Worm (Caenorhabditis elegans) whole organism, late embryonic: ENCODE results near the gene F23A7.3.

Experiments
- C08G9.2 ChIP-seq: sonication (generic microtip); optimal IDR thresholded peaks from 2 replicates; lab custom pipeline; 2016; ENCODE audit warnings: mild to moderate bottlenecking, missing genetic modification characterization, moderate library complexity, missing compliant biosample characterization
- F13H6.1 ChIP-seq: sonication (generic microtip); optimal IDR thresholded peaks from 2 replicates; lab custom pipeline; 2016; ENCODE audit warnings: missing genetic modification characterization, missing compliant biosample characterization
- K02D7.2 ChIP-seq: sonication (generic microtip); optimal IDR thresholded peaks from 2 replicates; lab custom pipeline; 2017; ENCODE audit warnings: mild to moderate bottlenecking, missing genetic modification characterization, missing compliant biosample characterization
- K09A11.1 ChIP-seq: sonication (generic microtip); optimal IDR thresholded peaks from 2 replicates; lab custom pipeline; 2017; ENCODE audit warnings: antibody characterized with exemption, mild to moderate bottlenecking, missing genetic modification characterization, missing compliant biosample characterization; ENCODE audit not compliant: insufficient read depth
- T23F11.4 ChIP-seq: fragments of 200-800 bp; sonication (Bioruptor generic); optimal IDR thresholded peaks from 2 replicates; lab custom pipeline; 2018; ENCODE audit warnings: mild to moderate bottlenecking, missing genetic modification characterization, missing compliant biosample characterization
- ahr-1 ChIP-seq: sonication (generic microtip); optimal IDR thresholded peaks from 2 replicates; lab custom pipeline; 2016; ENCODE audit warnings: missing genetic modification characterization, missing compliant biosample characterization
- ama-1 ChIP-seq: fragments of 150-350 bp; optimal IDR thresholded peaks from 2 replicates; lab custom pipeline; 2014
- ceh-14 ChIP-seq: sonication (generic microtip); optimal IDR thresholded peaks from 2 replicates; lab custom pipeline; 2016; ENCODE audit warnings: missing genotype, missing genetic modification characterization, missing compliant biosample characterization
- ceh-18 ChIP-seq: sonication (generic microtip); optimal IDR thresholded peaks from 2 replicates; lab custom pipeline; 2016; ENCODE audit warnings: missing genetic modification characterization, missing compliant biosample characterization
- ceh-19 ChIP-seq: fragments of 200-800 bp; sonication (Bioruptor generic); optimal IDR thresholded peaks from 2 replicates; lab custom pipeline; 2018; ENCODE audit warnings: mild to moderate bottlenecking, missing genetic modification characterization, missing compliant biosample characterization
- ceh-24 ChIP-seq: sonication (generic microtip); optimal IDR thresholded peaks from 2 replicates; lab custom pipeline; 2016; ENCODE audit warnings: mild to moderate bottlenecking, missing genetic modification characterization, missing compliant biosample characterization
- ceh-31 ChIP-seq: sonication (generic microtip); optimal IDR thresholded peaks from 2 replicates; lab custom pipeline; 2016; ENCODE audit warnings: missing genetic modification characterization, missing compliant biosample characterization
- ceh-34 ChIP-seq: sonication (generic microtip); optimal IDR thresholded peaks from 2 replicates; lab custom pipeline; 2016; ENCODE audit warnings: mild to moderate bottlenecking, missing genetic modification characterization, missing compliant biosample characterization
- ceh-45 ChIP-seq: fragments of 200-800 bp; sonication (Bioruptor generic); IDR thresholded peaks from 2 replicates; pipeline ENCODE4 v1.3.6; 2022; ENCODE audit warnings: missing genetic modification reagents, missing genetic modification characterization, missing compliant biosample characterization
- ceh-48 ChIP-seq: sonication (generic microtip); optimal IDR thresholded peaks from 2 replicates; lab custom pipeline; 2016; ENCODE audit warnings: missing genetic modification characterization, inconsistent platforms, missing compliant biosample characterization
- dmd-4 ChIP-seq: sonication (generic microtip); optimal IDR thresholded peaks from 2 replicates; lab custom pipeline; 2016; ENCODE audit warnings: borderline replicate concordance, missing genetic modification characterization, missing compliant biosample characterization
- elt-2 ChIP-seq: sonication (generic microtip); optimal IDR thresholded peaks from 2 replicates; lab custom pipeline; 2016; ENCODE audit warnings: missing genetic modification reagents, missing genetic modification characterization, missing compliant biosample characterization
- elt-4 ChIP-seq: sonication (generic microtip); optimal IDR thresholded peaks from 2 replicates; lab custom pipeline; 2016; ENCODE audit warnings: missing genetic modification characterization, missing compliant biosample characterization
- ets-4 ChIP-seq: sonication (generic microtip); optimal IDR thresholded peaks from 2 replicates; lab custom pipeline; 2016; ENCODE audit warnings: missing genetic modification characterization, missing compliant biosample characterization
- eyg-1 ChIP-seq: sonication (generic microtip); optimal IDR thresholded peaks from 2 replicates; lab custom pipeline; 2016; ENCODE audit warnings: missing genotype, missing genetic modification characterization, missing compliant biosample characterization
- fkh-10 ChIP-seq: fragments of 150-350 bp; optimal IDR thresholded peaks from 2 replicates; lab custom pipeline; 2014; ENCODE audit warnings: missing biosample characterization, missing genetic modification reagents, missing genetic modification characterization
- fkh-6 ChIP-seq: sonication (generic microtip); optimal IDR thresholded peaks from 2 replicates; lab custom pipeline; 2016; ENCODE audit warnings: missing genetic modification characterization, missing compliant biosample characterization
- hlh-13 ChIP-seq: fragments of 200-800 bp; sonication (Bioruptor generic); optimal IDR thresholded peaks from 2 replicates; lab custom pipeline; 2018; ENCODE audit warnings: mild to moderate bottlenecking, missing genetic modification characterization, missing compliant biosample characterization
- hlh-6 ChIP-seq: sonication (generic microtip); optimal IDR thresholded peaks from 2 replicates; lab custom pipeline; 2016; ENCODE audit warnings: missing genotype, missing genetic modification characterization, missing compliant biosample characterization
- hlh-8 ChIP-seq: sonication (generic microtip); optimal IDR thresholded peaks from 2 replicates; lab custom pipeline; 2016; ENCODE audit warnings: missing genotype, missing genetic modification characterization, missing compliant biosample characterization
- lim-6 ChIP-seq: sonication (generic microtip); optimal IDR thresholded peaks from 2 replicates; lab custom pipeline; 2016; ENCODE audit warnings: missing genetic modification characterization, missing compliant biosample characterization
- madf-2 ChIP-seq: sonication (generic microtip); optimal IDR thresholded peaks from 2 replicates; lab custom pipeline; 2017; ENCODE audit warnings: missing genetic modification characterization, missing compliant biosample characterization
- mec-3 ChIP-seq: sonication (generic microtip); optimal IDR thresholded peaks from 2 replicates; lab custom pipeline; 2016; ENCODE audit warnings: borderline replicate concordance, missing genetic modification characterization, missing compliant biosample characterization
- nfya-1 ChIP-seq: sonication (generic microtip); optimal IDR thresholded peaks from 2 replicates; lab custom pipeline; 2017; ENCODE audit warnings: missing genetic modification characterization, mild to moderate bottlenecking, missing compliant biosample characterization, antibody characterized with exemption, moderate library complexity
- nhr-232 ChIP-seq: sonication (generic microtip); optimal IDR thresholded peaks from 2 replicates; lab custom pipeline; 2016; ENCODE audit warnings: missing genetic modification characterization, missing compliant biosample characterization
- npax-4 ChIP-seq: sonication (generic microtip); optimal IDR thresholded peaks from 2 replicates; lab custom pipeline; 2016; ENCODE audit warnings: missing genetic modification characterization, missing compliant biosample characterization
- odd-2 ChIP-seq: sonication (generic microtip); optimal IDR thresholded peaks from 2 replicates; lab custom pipeline; 2017; ENCODE audit warnings: antibody characterized with exemption, mild to moderate bottlenecking, missing genetic modification characterization, missing compliant biosample characterization
- pag-3 ChIP-seq: sonication (generic microtip); optimal IDR thresholded peaks from 2 replicates; lab custom pipeline; 2016; ENCODE audit warnings: missing compliant biosample characterization, missing genetic modification characterization, borderline replicate concordance
- pax-1 ChIP-seq: fragments of 150-350 bp; optimal IDR thresholded peaks from 2 replicates; lab custom pipeline; 2014; ENCODE audit warnings: missing biosample characterization, missing genetic modification characterization
- pha-2 ChIP-seq: sonication (generic microtip); optimal IDR thresholded peaks from 2 replicates; lab custom pipeline; 2017; ENCODE audit warnings: mild to moderate bottlenecking, missing genetic modification characterization, missing compliant biosample characterization
- pha-4 ChIP-seq: fragments of 150-350 bp; optimal IDR thresholded peaks from 2 replicates; lab custom pipeline; 2018; ENCODE audit warnings: missing biosample characterization, missing genetic modification reagents, missing genetic modification characterization
- pqm-1 ChIP-seq: sonication (generic microtip); optimal IDR thresholded peaks from 2 replicates; lab custom pipeline; 2016; ENCODE audit warnings: missing genetic modification characterization, missing compliant biosample characterization
- ref-2 ChIP-seq: sonication (generic microtip); optimal IDR thresholded peaks from 2 replicates; lab custom pipeline; 2016; ENCODE audit warnings: missing genetic modification characterization, missing compliant biosample characterization
- rnt-1 ChIP-seq: sonication (generic microtip); optimal IDR thresholded peaks from 2 replicates; lab custom pipeline; 2016; ENCODE audit warnings: missing genetic modification characterization, missing compliant biosample characterization
- sdc-2 ChIP-seq: sonication (generic microtip); optimal IDR thresholded peaks from 2 replicates; lab custom pipeline; 2016; ENCODE audit warnings: missing genotype, missing genetic modification characterization, missing compliant biosample characterization
- sox-4 ChIP-seq: sonication (generic microtip); optimal IDR thresholded peaks from 2 replicates; lab custom pipeline; 2017; ENCODE audit warnings: mild to moderate bottlenecking, missing genetic modification characterization, inconsistent platforms, missing compliant biosample characterization
- syd-9 ChIP-seq: sonication (generic microtip); optimal IDR thresholded peaks from 2 replicates; lab custom pipeline; 2016; ENCODE audit warnings: mild to moderate bottlenecking, missing genetic modification characterization, moderate library complexity, missing compliant biosample characterization
- tbx-2 ChIP-seq: sonication (generic microtip); optimal IDR thresholded peaks from 2 replicates; lab custom pipeline; 2016; ENCODE audit warnings: missing genetic modification characterization, missing compliant biosample characterization
- tbx-7 ChIP-seq: sonication (generic microtip); optimal IDR thresholded peaks from 2 replicates; lab custom pipeline; 2016; ENCODE audit warnings: missing genotype, missing genetic modification characterization, missing compliant biosample characterization
- unc-42 ChIP-seq: sonication (generic microtip); optimal IDR thresholded peaks from 2 replicates; lab custom pipeline; 2016; ENCODE audit warnings: missing genotype, missing genetic modification characterization, missing compliant biosample characterization
- unc-86 ChIP-seq: sonication (generic microtip); optimal IDR thresholded peaks from 2 replicates; lab custom pipeline; 2016; ENCODE audit warnings: missing genetic modification characterization, missing compliant biosample characterization

F23A7.3 gene

ce11 chrX:16199200-16199764, 20.5 kb upstream of the F23A7.3 start, which contains the start of gene R11.3:
Gene R11.3, minus strand, starts transcription at chrX:16199250.
- no peak for TF ChIP-seq nfya-1 (tag; lab: Kevin White, UChicago)
- no peak for TF ChIP-seq lim-6
- no peak for TF ChIP-seq odd-2 (tag; lab: Kevin White, UChicago)
- no peak for TF ChIP-seq hlh-13 (GFP tag; lab: Kevin White, UChicago)
- no peak for TF ChIP-seq tbx-2 (tag; lab: Kevin White, UChicago)
- no peak for TF ChIP-seq elt-4
- no peak for TF ChIP-seq ceh-45 (GFP tag; lab: Robert Waterston, UW)
- TF ChIP-seq madf-2 (tag; lab: Kevin White, UChicago), result no peak
- TF ChIP-seq eyg-1 (tag; lab: Kevin White, UChicago), result no peak
- no peak for TF ChIP-seq ceh-18 (tag; lab: Kevin White, UChicago)
- no peak for TF ChIP-seq unc-86 (tag; lab: Kevin White, UChicago)
- no peak for TF ChIP-seq C08G9.2
- TF ChIP-seq mec-3 (tag; lab: Kevin White, UChicago), result no peak
- no peak for TF ChIP-seq ref-2
- no peak for TF ChIP-seq sox-4
- TF ChIP-seq tbx-7 (tag; lab: Kevin White, UChicago), result no peak
- no peak for TF ChIP-seq syd-9 (tag; lab: Kevin White, UChicago)
- TF ChIP-seq pqm-1, result no peak
- TF ChIP-seq T23F11.4, result no peak

- TF ChIP-seq F13H6.1 (tag; lab: Kevin White, UChicago) (no peak), sdc-2 (tag; lab: Kevin White, UChicago) (peak; percentile 96)
Measured at ce11 chrX:16202229-16202628, 17.6 kb upstream of the F23A7.3 start.

- peak; percentile 12 for TF ChIP-seq hlh-6 (tag; lab: Kevin White, UChicago)
- TF ChIP-seq ceh-45 (GFP tag; lab: Robert Waterston, UW), result no peak
Measured at ce11 chrX:16204310-16204709, 15.5 kb upstream of the F23A7.3 start.

- no peak for TF ChIP-seq mec-3 (tag; lab: Kevin White, UChicago)
- TF ChIP-seq unc-42 (tag; lab: Kevin White, UChicago), result peak; percentile 65
- peak; percentile 84 for TF ChIP-seq ceh-48 (tag; lab: Kevin White, UChicago)
- TF ChIP-seq C08G9.2, result no peak
- no peak for TF ChIP-seq ahr-1 (tag; lab: Kevin White, UChicago)
- peak; percentile 22 for TF ChIP-seq rnt-1 (tag; lab: Kevin White, UChicago)
- TF ChIP-seq hlh-8 (tag; lab: Kevin White, UChicago), result no peak
- TF ChIP-seq fkh-10 (GFP tag; lab: Kevin White, UChicago), result no peak
- no peak for TF ChIP-seq syd-9 (tag; lab: Kevin White, UChicago)
- no peak for TF ChIP-seq ama-1
- no peak for TF ChIP-seq K02D7.2 (tag; lab: Kevin White, UChicago)
- no peak for TF ChIP-seq nhr-232 (tag; lab: Kevin White, UChicago)
- no peak for TF ChIP-seq pag-3 (tag; lab: Kevin White, UChicago)
- TF ChIP-seq elt-2 (tag; lab: Kevin White, UChicago), result peak; percentile 10
- TF ChIP-seq ets-4 (tag; lab: Kevin White, UChicago), result no peak
- TF ChIP-seq ceh-24 (tag; lab: Kevin White, UChicago), result no peak
- no peak for TF ChIP-seq eyg-1 (tag; lab: Kevin White, UChicago)
- TF ChIP-seq ceh-14 (tag; lab: Kevin White, UChicago), result no peak
- TF ChIP-seq nfya-1 (tag; lab: Kevin White, UChicago), result peak; percentile 54
- TF ChIP-seq npax-4 (tag; lab: Kevin White, UChicago), result no peak
- no peak for TF ChIP-seq F13H6.1 (tag; lab: Kevin White, UChicago)
- peak; percentile 38 for TF ChIP-seq tbx-2 (tag; lab: Kevin White, UChicago)
- TF ChIP-seq pha-4 (tag; lab: Kevin White, UChicago), result no peak
- TF ChIP-seq fkh-6 (tag; lab: Kevin White, UChicago), result no peak
- no peak for TF ChIP-seq pax-1 (tag; lab: Kevin White, UChicago)
- peak; percentile 65 for TF ChIP-seq ceh-31
- TF ChIP-seq ceh-19 (GFP tag; lab: Kevin White, UChicago), result no peak
- TF ChIP-seq ceh-18 (tag; lab: Kevin White, UChicago), result peak; percentile 51
- TF ChIP-seq K09A11.1, result no peak
- no peak for TF ChIP-seq dmd-4 (tag; lab: Kevin White, UChicago)
- TF ChIP-seq ceh-34 (tag; lab: Kevin White, UChicago), result peak; percentile 5
- peak; percentile 98 for TF ChIP-seq sdc-2 (tag; lab: Kevin White, UChicago)
- no peak for TF ChIP-seq odd-2 (tag; lab: Kevin White, UChicago)
- TF ChIP-seq pha-2, result no peak
- TF ChIP-seq, all 69 proteins: peak for 10
Measured at ce11 chrX:16205880-16206279, 13.9 kb upstream of the F23A7.3 start.
